Fruit fly (Drosophila melanogaster) whole organism, embryonic: ENCODE results near the gene Ubi-p63E.

Experiments used
- Adf1 ChIP-seq: fragments of 200-800 bp; sonication (Bioruptor generic); IDR thresholded peaks from 2 replicates; pipeline ENCODE4 v1.3.6; 2022; ENCODE audit warnings: missing biosample characterization, missing genetic modification characterization
- BtbVII ChIP-seq: fragments of 200-800 bp; sonication (Bioruptor generic); optimal IDR thresholded peaks from 3 replicates; lab custom pipeline; 2017; ENCODE audit warnings: missing biosample characterization, mild to moderate bottlenecking, missing genetic modification characterization
- CG10959 ChIP-seq: fragments of 200-800 bp; sonication (Bioruptor generic); IDR thresholded peaks from 2 replicates; pipeline ENCODE4 v1.3.6; 2022; ENCODE audit warnings: missing biosample characterization, missing genetic modification characterization
- CG11085 ChIP-seq: fragments of 200-800 bp; sonication (Bioruptor generic); IDR thresholded peaks from 2 replicates; pipeline ENCODE4 v1.3.6; 2022; ENCODE audit warnings: missing biosample characterization, missing genetic modification characterization
- CG11093 ChIP-seq: fragments of 200-800 bp; sonication (Bioruptor generic); IDR thresholded peaks from 3 replicates; pipeline ENCODE4 v1.3.6; 2022; ENCODE audit warnings: missing biosample characterization, missing genetic modification characterization
- CG12299 ChIP-seq: fragments of 200-800 bp; sonication (Bioruptor generic); optimal IDR thresholded peaks from 2 replicates; lab custom pipeline; 2018; ENCODE audit warnings: missing biosample characterization, mild to moderate bottlenecking, missing genetic modification characterization
- CG1233 ChIP-seq: fragments of 200-800 bp; sonication (Bioruptor generic); optimal IDR thresholded peaks from 4 replicates; lab custom pipeline; 2018; ENCODE audit warnings: missing biosample characterization, mild to moderate bottlenecking, missing genetic modification characterization
- CG12659 ChIP-seq: fragments of 200-800 bp; sonication (Bioruptor generic); optimal IDR thresholded peaks from 3 replicates; lab custom pipeline; 2017; ENCODE audit warnings: mild to moderate bottlenecking, missing biosample characterization, missing genetic modification reagents, missing genetic modification characterization
- CG13624 ChIP-seq: fragments of 200-800 bp; sonication (Bioruptor generic); optimal IDR thresholded peaks from 2 replicates; lab custom pipeline; 2016; ENCODE audit warnings: missing biosample characterization, missing genetic modification characterization
- CG14014 ChIP-seq: fragments of 200-800 bp; sonication (Bioruptor generic); IDR thresholded peaks from 2 replicates; pipeline ENCODE4 v1.3.6; 2022; ENCODE audit warnings: missing biosample characterization, missing genetic modification characterization
- CG14965 ChIP-seq: fragments of 200-800 bp; sonication (Bioruptor generic); optimal IDR thresholded peaks from 2 replicates; lab custom pipeline; 2016; ENCODE audit warnings: missing biosample characterization, missing genetic modification characterization, borderline replicate concordance
- CG15011 ChIP-seq: fragments of 200-800 bp; sonication (Bioruptor generic); optimal IDR thresholded peaks from 3 replicates; lab custom pipeline; 2018; ENCODE audit warnings: missing biosample characterization, mild to moderate bottlenecking, missing genetic modification characterization
- CG17186 ChIP-seq: fragments of 200-800 bp; sonication (Bioruptor generic); optimal IDR thresholded peaks from 3 replicates; lab custom pipeline; 2017; ENCODE audit warnings: missing biosample characterization, missing genetic modification reagents, missing genetic modification characterization
- CG17568 ChIP-seq: fragments of 200-800 bp; sonication (Bioruptor generic); optimal IDR thresholded peaks from 2 replicates; lab custom pipeline; 2018; ENCODE audit warnings: missing biosample characterization, mild to moderate bottlenecking, missing genetic modification characterization, moderate library complexity
- CG17612 ChIP-seq: fragments of 200-800 bp; sonication (Bioruptor generic); IDR thresholded peaks from 2 replicates; pipeline ENCODE4 v1.3.6; 2022; ENCODE audit warnings: missing biosample characterization, missing genetic modification characterization
- CG17912 ChIP-seq: fragments of 200-800 bp; sonication (Bioruptor generic); optimal IDR thresholded peaks from 2 replicates; lab custom pipeline; 2018; ENCODE audit warnings: missing biosample characterization, mild to moderate bottlenecking, missing genetic modification characterization
- CG34422 ChIP-seq: fragments of 200-800 bp; sonication (Bioruptor generic); IDR thresholded peaks from 3 replicates; pipeline ENCODE4 v1.3.6; 2022; ENCODE audit warnings: missing biosample characterization, missing genetic modification characterization
- CG4282 ChIP-seq: fragments of 200-800 bp; sonication (Bioruptor generic); optimal IDR thresholded peaks from 2 replicates; lab custom pipeline; 2016; ENCODE audit warnings: missing biosample characterization, missing genetic modification characterization
- CG5953 ChIP-seq: fragments of 200-800 bp; sonication (Bioruptor generic); IDR thresholded peaks from 2 replicates; pipeline ENCODE4 v1.3.6; 2022; ENCODE audit warnings: missing biosample characterization, missing genetic modification characterization
- CG9932 ChIP-seq: fragments of 200-800 bp; sonication (Bioruptor generic); IDR thresholded peaks from 2 replicates; pipeline ENCODE4 v1.3.6; 2022; ENCODE audit warnings: missing biosample characterization, missing genetic modification characterization
- CkIIα-i1 ChIP-seq: fragments of 200-800 bp; sonication (Bioruptor generic); IDR thresholded peaks from 2 replicates; pipeline ENCODE4 v1.3.6; 2022; ENCODE audit warnings: missing biosample characterization, missing genetic modification characterization
- D19A ChIP-seq: fragments of 200-800 bp; optimal IDR thresholded peaks from 3 replicates; lab custom pipeline; 2019; ENCODE audit warnings: missing biosample characterization, mild to moderate bottlenecking, missing genetic modification characterization, moderate library complexity
- Dek ChIP-seq: fragments of 200-800 bp; sonication (Bioruptor generic); optimal IDR thresholded peaks from 3 replicates; lab custom pipeline; 2019; ENCODE audit warnings: missing biosample characterization, mild to moderate bottlenecking, missing genetic modification characterization, moderate library complexity
- Doc3 ChIP-seq: fragments of 200-800 bp; sonication (Bioruptor generic); IDR thresholded peaks from 3 replicates; pipeline ENCODE4 v1.3.6; 2022; ENCODE audit warnings: missing biosample characterization, missing genetic modification characterization; ENCODE audit not compliant: partially characterized antibody
- Dp ChIP-seq: fragments of 200-800 bp; sonication (Bioruptor generic); optimal IDR thresholded peaks from 2 replicates; lab custom pipeline; 2018; ENCODE audit warnings: missing biosample characterization, mild to moderate bottlenecking, missing genetic modification characterization, moderate library complexity
- Fer2 ChIP-seq: fragments of 200-800 bp; sonication (Bioruptor generic); optimal IDR thresholded peaks from 2 replicates; lab custom pipeline; 2018; ENCODE audit warnings: missing biosample characterization, mild to moderate bottlenecking, missing genetic modification characterization, moderate library complexity
- H2.0 ChIP-seq: fragments of 200-800 bp; sonication (Bioruptor generic); IDR thresholded peaks from 2 replicates; pipeline ENCODE4 v1.3.6; 2022; ENCODE audit warnings: missing biosample characterization, missing genetic modification characterization
- HLH54F ChIP-seq: fragments of 200-800 bp; sonication (Bioruptor generic); optimal IDR thresholded peaks from 3 replicates; lab custom pipeline; 2016; ENCODE audit warnings: missing biosample characterization, missing genetic modification characterization
- Sin3A ChIP-seq: fragments of >200 bp; optimal IDR thresholded peaks from 2 replicates; lab custom pipeline; 2018
- al ChIP-seq: fragments of 200-800 bp; sonication (Bioruptor generic); IDR thresholded peaks from 2 replicates; pipeline ENCODE4 v1.3.6; 2022; ENCODE audit warnings: missing biosample characterization, missing genetic modification characterization
- amos ChIP-seq: fragments of 200-800 bp; sonication (Bioruptor generic); IDR thresholded peaks from 2 replicates; pipeline ENCODE4 v1.3.6; 2022; ENCODE audit warnings: missing biosample characterization, missing genetic modification characterization; ENCODE audit not compliant: partially characterized antibody
- corto ChIP-seq: fragments of 200-800 bp; sonication (Bioruptor generic); optimal IDR thresholded peaks from 2 replicates; lab custom pipeline; 2016; ENCODE audit warnings: missing biosample characterization, mild to moderate bottlenecking, missing genetic modification characterization, moderate library complexity
- dmrt11E ChIP-seq: fragments of 200-800 bp; sonication (Bioruptor generic); optimal IDR thresholded peaks from 3 replicates; lab custom pipeline; 2018; ENCODE audit warnings: missing biosample characterization, mild to moderate bottlenecking, missing genetic modification characterization, moderate library complexity
- dmrt99B ChIP-seq: fragments of 200-800 bp; sonication (Bioruptor generic); optimal IDR thresholded peaks from 2 replicates; lab custom pipeline; 2018; ENCODE audit warnings: missing biosample characterization, mild to moderate bottlenecking, missing genetic modification characterization, moderate library complexity
- fd64A ChIP-seq: fragments of 200-800 bp; sonication (Bioruptor generic); optimal IDR thresholded peaks from 3 replicates; lab custom pipeline; 2018; ENCODE audit warnings: missing biosample characterization, mild to moderate bottlenecking, missing genetic modification characterization
- gcm ChIP-seq: fragments of 200-800 bp; sonication (Bioruptor generic); optimal IDR thresholded peaks from 2 replicates; lab custom pipeline; 2019; ENCODE audit warnings: missing biosample characterization, mild to moderate bottlenecking, missing genetic modification characterization, moderate library complexity
- gcm2 ChIP-seq: fragments of 200-800 bp; sonication (Bioruptor generic); optimal IDR thresholded peaks from 2 replicates; lab custom pipeline; 2016; ENCODE audit warnings: missing biosample characterization, missing genetic modification characterization
- grau ChIP-seq: fragments of 200-800 bp; optimal IDR thresholded peaks from 3 replicates; lab custom pipeline; 2019; ENCODE audit warnings: missing biosample characterization, mild to moderate bottlenecking, missing genetic modification characterization, moderate library complexity
- lab ChIP-seq: fragments of 200-800 bp; sonication (Bioruptor generic); optimal IDR thresholded peaks from 3 replicates; lab custom pipeline; 2017; ENCODE audit warnings: missing biosample characterization, missing genetic modification characterization, mild to moderate bottlenecking, moderate library complexity, missing genetic modification reagents
- lilli ChIP-seq: fragments of 200-800 bp; sonication (Bioruptor generic); optimal IDR thresholded peaks from 3 replicates; lab custom pipeline; 2016; ENCODE audit warnings: missing biosample characterization, missing genetic modification characterization
- pho ChIP-seq: fragments of 200-800 bp; sonication (Bioruptor generic); optimal IDR thresholded peaks from 2 replicates; lab custom pipeline; 2016; ENCODE audit warnings: missing biosample characterization, missing genetic modification characterization
- pzg ChIP-seq: fragments of 200-800 bp; sonication (Bioruptor generic); optimal IDR thresholded peaks from 3 replicates; lab custom pipeline; 2018; ENCODE audit warnings: missing biosample characterization, mild to moderate bottlenecking, missing genetic modification characterization, moderate library complexity
- slp2 ChIP-seq: fragments of 200-800 bp; sonication (Bioruptor generic); optimal IDR thresholded peaks from 2 replicates; lab custom pipeline; 2016; ENCODE audit warnings: missing biosample characterization, missing genetic modification characterization
- sug ChIP-seq: fragments of 200-800 bp; optimal IDR thresholded peaks from 2 replicates; lab custom pipeline; 2019; ENCODE audit warnings: missing biosample characterization, mild to moderate bottlenecking, missing genetic modification characterization, moderate library complexity
- ttk ChIP-seq: fragments of 200-800 bp; sonication (Bioruptor generic); IDR thresholded peaks from 2 replicates; pipeline ENCODE4 v2.1.2; 2022; ENCODE audit warnings: missing biosample characterization, missing genetic modification characterization
- tup ChIP-seq: fragments of 200-800 bp; sonication (Bioruptor generic); optimal IDR thresholded peaks from 2 replicates; lab custom pipeline; 2016; ENCODE audit warnings: missing biosample characterization, mild to moderate bottlenecking, missing genetic modification characterization, moderate library complexity
- tx ChIP-seq: fragments of 200-800 bp; sonication (Bioruptor generic); optimal IDR thresholded peaks from 2 replicates; lab custom pipeline; 2016; ENCODE audit warnings: missing biosample characterization, missing genetic modification characterization
- wdn ChIP-seq: fragments of 200-800 bp; sonication (Bioruptor generic); IDR thresholded peaks from 2 replicates; pipeline ENCODE4 v1.3.6; 2022; ENCODE audit warnings: missing biosample characterization, missing genetic modification characterization
- z ChIP-seq: fragments of 200-800 bp; sonication (Bioruptor generic); IDR thresholded peaks from 3 replicates; pipeline ENCODE4 v1.3.6; 2022; ENCODE audit warnings: missing biosample characterization, missing genetic modification characterization
- zf30C ChIP-seq: fragments of 200-800 bp; sonication (Bioruptor generic); optimal IDR thresholded peaks from 3 replicates; lab custom pipeline; 2018; ENCODE audit warnings: missing biosample characterization, mild to moderate bottlenecking, missing genetic modification characterization

Ubi-p63E gene

dm6 chr3L:3935567-3936207, 32.7 kb upstream of the Ubi-p63E start, which contains the start of gene Eip63F-1 (continued):
- peak; percentile 28 for TF ChIP-seq Dek
- TF ChIP-seq slp2 (GFP tag; lab: Kevin White, UChicago) = no peak
- no peak for TF ChIP-seq Doc3
- peak; percentile 70 for TF ChIP-seq lab (GFP tag; lab: Kevin White, UChicago)
- TF ChIP-seq fd64A (GFP tag; lab: Kevin White, UChicago) = no peak
- TF ChIP-seq CG14965 (GFP tag; lab: Kevin White, UChicago) = no peak
- no peak for TF ChIP-seq Fer2 (tag; lab: Kevin White, UChicago)
- no peak for TF ChIP-seq CG4282
- TF ChIP-seq CG11093 (GFP tag; lab: Robert Waterston, UW) = no peak
- TF ChIP-seq lilli = peak; percentile 39
- no peak for TF ChIP-seq CG10959 (GFP tag; lab: Robert Waterston, UW)
- TF ChIP-seq HLH54F (GFP tag; lab: Kevin White, UChicago) = peak; percentile 18
- TF ChIP-seq Sin3A (lab: Kevin White, UChicago) = no peak
- no peak for TF ChIP-seq CG13624 (GFP tag; lab: Kevin White, UChicago)
- TF ChIP-seq CG15011 (GFP tag; lab: Kevin White, UChicago) = peak; percentile 63
- TF ChIP-seq gcm2 = no peak
- no peak for TF ChIP-seq tup
- TF ChIP-seq tx = no peak
- peak; percentile 79 for TF ChIP-seq grau (tag; lab: Kevin White, UChicago)
- no peak for TF ChIP-seq dmrt11E (tag; lab: Kevin White, UChicago)
- TF ChIP-seq CG34422 (GFP tag; lab: Robert Waterston, UW) = no peak
- no peak for TF ChIP-seq amos
- TF ChIP-seq CG17186 (GFP tag; lab: Kevin White, UChicago) = no peak
- TF ChIP-seq CG17912 (GFP tag; lab: Kevin White, UChicago) = no peak
- peak; percentile 63 for TF ChIP-seq sug (tag; lab: Kevin White, UChicago)
- TF ChIP-seq z (GFP tag; lab: Robert Waterston, UW) = no peak
- peak; percentile 3 for TF ChIP-seq CG12299 (tag; lab: Kevin White, UChicago)
- TF ChIP-seq corto = no peak
- TF ChIP-seq gcm (GFP tag; lab: Kevin White, UChicago) = peak; percentile 44
- TF ChIP-seq Adf1 = no peak
- peak; percentile 71 for TF ChIP-seq dmrt99B (tag; lab: Kevin White, UChicago)
- no peak for TF ChIP-seq zf30C
- TF ChIP-seq CG17612 = no peak
- TF ChIP-seq CG17568 = no peak
- TF ChIP-seq CG14014 (GFP tag; lab: Robert Waterston, UW) = peak; percentile 29; the same call in 1 of the 2 replicates
- peak; percentile 57 for TF ChIP-seq D19A (tag; lab: Kevin White, UChicago)
- TF ChIP-seq CkIIα-i1 = no peak
- no peak for TF ChIP-seq pho
- TF ChIP-seq BtbVII (GFP tag; lab: Kevin White, UChicago) = peak; percentile 43
- TF ChIP-seq CG9932 (GFP tag; lab: Robert Waterston, UW) = peak; percentile 61
- TF ChIP-seq Dp (GFP tag; lab: Kevin White, UChicago) = no peak
- no peak for TF ChIP-seq CG11085 (GFP tag; lab: Robert Waterston, UW)
- TF ChIP-seq CG5953 (GFP tag; lab: Robert Waterston, UW) = peak; percentile 37; the same call in 1 of the 2 replicates
- TF ChIP-seq pzg = no peak
- TF ChIP-seq CG1233 = peak; percentile 75
- TF ChIP-seq al (GFP tag; lab: Robert Waterston, UW) = peak; percentile 54; the same call in 1 of the 2 replicates
- TF ChIP-seq wdn (GFP tag; lab: Robert Waterston, UW) = no peak
- TF ChIP-seq ttk (GFP tag; lab: Robert Waterston, UW) = no peak; the same call in 1 of the 2 replicates
- TF ChIP-seq H2.0 (GFP tag; lab: Robert Waterston, UW) = peak; percentile 51; the same call in 1 of the 2 replicates
- peak; percentile 67 for TF ChIP-seq CG12659
